Worm (Caenorhabditis elegans) whole organism, late embryonic: ENCODE results near the gene C33H5.16.

ENCODE experiments used
- C08G9.2 ChIP-seq: sonication (generic microtip); optimal IDR thresholded peaks from 2 replicates; lab custom pipeline; 2016; ENCODE audit warnings: mild to moderate bottlenecking, missing genetic modification characterization, moderate library complexity, missing compliant biosample characterization
- F13H6.1 ChIP-seq: sonication (generic microtip); optimal IDR thresholded peaks from 2 replicates; lab custom pipeline; 2016; ENCODE audit warnings: missing genetic modification characterization, missing compliant biosample characterization
- ceh-30 ChIP-seq: fragments of 150-350 bp; optimal IDR thresholded peaks from 2 replicates; lab custom pipeline; 2014; ENCODE audit warnings: missing biosample characterization, missing genetic modification characterization
- dmd-4 ChIP-seq: sonication (generic microtip); optimal IDR thresholded peaks from 2 replicates; lab custom pipeline; 2016; ENCODE audit warnings: borderline replicate concordance, missing genetic modification characterization, missing compliant biosample characterization
- ets-4 ChIP-seq: sonication (generic microtip); optimal IDR thresholded peaks from 2 replicates; lab custom pipeline; 2016; ENCODE audit warnings: missing genetic modification characterization, missing compliant biosample characterization
- nfya-1 ChIP-seq: sonication (generic microtip); optimal IDR thresholded peaks from 2 replicates; lab custom pipeline; 2017; ENCODE audit warnings: missing genetic modification characterization, mild to moderate bottlenecking, missing compliant biosample characterization, antibody characterized with exemption, moderate library complexity
- pag-3 ChIP-seq: sonication (generic microtip); optimal IDR thresholded peaks from 2 replicates; lab custom pipeline; 2016; ENCODE audit warnings: missing compliant biosample characterization, missing genetic modification characterization, borderline replicate concordance
- pha-4 ChIP-seq: fragments of 150-350 bp; optimal IDR thresholded peaks from 2 replicates; lab custom pipeline; 2018; ENCODE audit warnings: missing biosample characterization, missing genetic modification reagents, missing genetic modification characterization
- tbx-2 ChIP-seq: sonication (generic microtip); optimal IDR thresholded peaks from 2 replicates; lab custom pipeline; 2016; ENCODE audit warnings: missing genetic modification characterization, missing compliant biosample characterization

ce11 chrIV:7829275-7829938, 26.3 kb upstream of the C33H5.16 start, which contains the start of gene C06A6.4:
- TF ChIP-seq ets-4 (tag; lab: Kevin White, UChicago) (no peak), C08G9.2 (tag; lab: Kevin White, UChicago) (no peak), pag-3 (no peak), dmd-4 (tag; lab: Kevin White, UChicago) (no peak), nfya-1 (no peak), F13H6.1 (tag; lab: Kevin White, UChicago) (no peak), ceh-30 (no peak), tbx-2 (no peak), pha-4 (tag; lab: Kevin White, UChicago) (no peak)
